Worm (Caenorhabditis elegans) whole organism, young adult: ENCODE measurements around the gene C33G3.4.

Experiments used
- B0336.3 ChIP-seq: fragments of 200-800 bp; sonication (Bioruptor generic); IDR thresholded peaks from 2 replicates; pipeline ENCODE4 v1.3.6; 2022; ENCODE audit warnings: missing genetic modification characterization, missing compliant biosample characterization
- F10E7.11 ChIP-seq: sonication (generic microtip); optimal IDR thresholded peaks from 2 replicates; lab custom pipeline; 2017; ENCODE audit warnings: mild to moderate bottlenecking, missing genetic modification characterization, moderate library complexity, missing compliant biosample characterization
- F33H1.4 ChIP-seq: fragments of 200-800 bp; sonication (Bioruptor generic); IDR thresholded peaks from 2 replicates; pipeline ENCODE4 v1.3.6; 2022; ENCODE audit warnings: missing genetic modification reagents, missing genetic modification characterization, missing compliant biosample characterization
- F49E8.2 ChIP-seq: sonication (generic microtip); optimal IDR thresholded peaks from 3 replicates; lab custom pipeline; 2017; ENCODE audit warnings: missing genetic modification characterization, mild to moderate bottlenecking, missing compliant biosample characterization, antibody characterized with exemption, moderate library complexity; ENCODE audit not compliant: insufficient read depth
- F52B5.7 ChIP-seq: sonication (generic microtip); optimal IDR thresholded peaks from 2 replicates; lab custom pipeline; 2016; ENCODE audit warnings: mild to moderate bottlenecking, missing genetic modification characterization, missing compliant biosample characterization
- F57C9.4 ChIP-seq: sonication (generic microtip); optimal IDR thresholded peaks from 2 replicates; lab custom pipeline; 2017; ENCODE audit warnings: mild to moderate bottlenecking, missing genetic modification characterization, missing compliant biosample characterization
- T07F8.4 ChIP-seq: sonication (generic microtip); optimal IDR thresholded peaks from 2 replicates; lab custom pipeline; 2016; ENCODE audit warnings: mild to moderate bottlenecking, missing genetic modification characterization, moderate library complexity, missing compliant biosample characterization
- Y56A3A.18 ChIP-seq: fragments of 200-800 bp; sonication (Bioruptor generic); IDR thresholded peaks from 2 replicates; pipeline ENCODE4 v1.3.6; 2022; ENCODE audit warnings: missing genetic modification reagents, missing genetic modification characterization, missing compliant biosample characterization
- Y67H2A.10 ChIP-seq: fragments of 200-800 bp; sonication (Bioruptor generic); conservative IDR thresholded peaks from 2 replicates; pipeline ENCODE4 v1.3.6; 2022; ENCODE audit warnings: missing genetic modification reagents, missing genetic modification characterization, missing compliant biosample characterization
- ama-1 ChIP-seq, 3 experiments: fragments of 150-350 bp in 1 of 3; sonication (generic microtip) in 2 of 3; optimal IDR thresholded peaks; 2 replicates each; lab custom pipeline; 2014 to 2018; ENCODE audit warnings: missing biosample characterization in 2 of 3, missing genetic modification characterization in 2 of 3, missing genetic modification reagents in 2 of 3
- aptf-2 ChIP-seq: fragments of 200-800 bp; sonication (Bioruptor generic); conservative IDR thresholded peaks from 2 replicates; pipeline ENCODE4 v1.3.6; 2022; ENCODE audit warnings: missing genetic modification reagents, missing genetic modification characterization, missing compliant biosample characterization
- attf-3 ChIP-seq: fragments of 200-800 bp; sonication (Bioruptor generic); conservative IDR thresholded peaks from 2 replicates; pipeline ENCODE4 v1.3.6; 2022; ENCODE audit warnings: missing genetic modification reagents, missing genetic modification characterization, missing compliant biosample characterization
- bed-1 ChIP-seq: fragments of 200-800 bp; sonication (Bioruptor generic); IDR thresholded peaks from 2 replicates; pipeline ENCODE4 v1.3.6; 2022; ENCODE audit warnings: missing genetic modification reagents, missing genetic modification characterization, missing compliant biosample characterization
- ceh-27 ChIP-seq: fragments of 200-800 bp; sonication (Bioruptor generic); optimal IDR thresholded peaks from 2 replicates; lab custom pipeline; 2018; ENCODE audit warnings: mild to moderate bottlenecking, missing genetic modification characterization, moderate library complexity, missing compliant biosample characterization
- ceh-40 ChIP-seq: fragments of 200-800 bp; sonication (Bioruptor generic); IDR thresholded peaks from 2 replicates; pipeline ENCODE4 v1.3.6; 2022; ENCODE audit warnings: missing genetic modification characterization, missing compliant biosample characterization
- ceh-79 ChIP-seq: sonication (generic microtip); optimal IDR thresholded peaks from 2 replicates; lab custom pipeline; 2017; ENCODE audit warnings: mild to moderate bottlenecking, missing genetic modification characterization, missing compliant biosample characterization
- die-1 ChIP-seq: sonication (generic microtip); optimal IDR thresholded peaks from 2 replicates; lab custom pipeline; 2016; ENCODE audit warnings: missing genotype, mild to moderate bottlenecking, missing genetic modification characterization, missing compliant biosample characterization
- dox-1 ChIP-seq: fragments of 200-800 bp; sonication (Bioruptor generic); IDR thresholded peaks from 2 replicates; pipeline ENCODE4 v1.3.6; 2022; ENCODE audit warnings: missing genetic modification reagents, missing genetic modification characterization, missing compliant biosample characterization
- dpff-1 ChIP-seq: sonication (generic microtip); optimal IDR thresholded peaks from 2 replicates; lab custom pipeline; 2017; ENCODE audit warnings: mild to moderate bottlenecking, missing genetic modification characterization, missing compliant biosample characterization
- egrh-3 ChIP-seq: fragments of 200-800 bp; sonication (Bioruptor generic); IDR thresholded peaks from 2 replicates; pipeline ENCODE4 v1.3.6; 2022; ENCODE audit warnings: missing genetic modification reagents, missing genetic modification characterization, missing compliant biosample characterization
- fkh-3 ChIP-seq: sonication (generic microtip); optimal IDR thresholded peaks from 2 replicates; lab custom pipeline; 2016; ENCODE audit warnings: mild to moderate bottlenecking, missing genetic modification characterization, missing compliant biosample characterization
- hlh-12 ChIP-seq: sonication (generic microtip); optimal IDR thresholded peaks from 2 replicates; lab custom pipeline; 2016; ENCODE audit warnings: missing genetic modification characterization, missing compliant biosample characterization
- hmg-20 ChIP-seq: fragments of 200-800 bp; sonication (Bioruptor generic); IDR thresholded peaks from 2 replicates; pipeline ENCODE4 v1.3.6; 2022; ENCODE audit warnings: missing genetic modification reagents, missing genetic modification characterization, missing compliant biosample characterization
- hsf-1 ChIP-seq: fragments of 200-800 bp; sonication (Bioruptor generic); IDR thresholded peaks from 2 replicates; pipeline ENCODE4 v1.3.6; 2022; ENCODE audit warnings: missing genetic modification reagents, missing genetic modification characterization, missing compliant biosample characterization
- lin-40 ChIP-seq: sonication (generic microtip); optimal IDR thresholded peaks from 2 replicates; lab custom pipeline; 2016; ENCODE audit warnings: missing genetic modification characterization, mild to moderate bottlenecking, missing compliant biosample characterization, missing genotype, missing genetic modification reagents
- lsl-1 ChIP-seq: fragments of 200-800 bp; sonication (Bioruptor generic); optimal IDR thresholded peaks from 2 replicates; lab custom pipeline; 2018; ENCODE audit warnings: mild to moderate bottlenecking, missing genetic modification characterization, moderate library complexity, missing compliant biosample characterization
- lsy-27 ChIP-seq: sonication (generic microtip); optimal IDR thresholded peaks from 2 replicates; lab custom pipeline; 2017; ENCODE audit warnings: missing genetic modification characterization, mild to moderate bottlenecking, missing compliant biosample characterization, antibody characterized with exemption, missing genotype, borderline replicate concordance; ENCODE audit not compliant: insufficient read depth
- madf-6 ChIP-seq: fragments of 200-800 bp; sonication (Bioruptor generic); IDR thresholded peaks from 2 replicates; pipeline ENCODE4 v1.3.6; 2022; ENCODE audit warnings: missing genetic modification reagents, missing genetic modification characterization, missing compliant biosample characterization
- nfya-2 ChIP-seq: fragments of 200-800 bp; sonication (Bioruptor generic); IDR thresholded peaks from 2 replicates; pipeline ENCODE4 v1.3.6; 2022; ENCODE audit warnings: missing genetic modification reagents, missing genetic modification characterization, missing compliant biosample characterization
- nhr-120 ChIP-seq: fragments of 200-800 bp; sonication (Bioruptor generic); IDR thresholded peaks from 2 replicates; pipeline ENCODE4 v1.3.6; 2022; ENCODE audit warnings: missing genetic modification characterization, missing compliant biosample characterization
- nhr-27 ChIP-seq: fragments of 200-800 bp; sonication (Bioruptor generic); optimal IDR thresholded peaks from 2 replicates; lab custom pipeline; 2018; ENCODE audit warnings: mild to moderate bottlenecking, missing genetic modification characterization, moderate library complexity, missing compliant biosample characterization
- rec-8 ChIP-seq, 2 experiments: sonication (generic microtip); optimal IDR thresholded peaks; 2 replicates each; lab custom pipeline; 2016; ENCODE audit warnings: mild to moderate bottlenecking in 2 of 2, missing genetic modification characterization in 2 of 2, missing genetic modification reagents in 2 of 2, missing genotype in 2 of 2, missing biosample characterization in 1 of 2, missing compliant biosample characterization in 1 of 2, moderate library complexity in 1 of 2
- snpc-1.1 ChIP-seq: sonication (generic microtip); optimal IDR thresholded peaks from 2 replicates; lab custom pipeline; 2017; ENCODE audit warnings: missing genetic modification characterization, mild to moderate bottlenecking, missing compliant biosample characterization, antibody characterized with exemption, moderate library complexity, missing genotype, missing genetic modification reagents; ENCODE audit not compliant: insufficient read depth
- snpc-3.4 ChIP-seq: sonication (generic microtip); optimal IDR thresholded peaks from 2 replicates; lab custom pipeline; 2017; ENCODE audit warnings: missing genetic modification characterization, mild to moderate bottlenecking, missing compliant biosample characterization, antibody characterized with exemption, moderate library complexity, missing genotype, missing genetic modification reagents
- somi-1 ChIP-seq: fragments of 200-800 bp; sonication (Bioruptor generic); optimal IDR thresholded peaks from 2 replicates; lab custom pipeline; 2018; ENCODE audit warnings: mild to moderate bottlenecking, missing genetic modification characterization, missing compliant biosample characterization
- sptf-2 ChIP-seq: fragments of 200-800 bp; sonication (Bioruptor generic); optimal IDR thresholded peaks from 2 replicates; lab custom pipeline; 2018; ENCODE audit warnings: mild to moderate bottlenecking, missing genetic modification characterization, missing compliant biosample characterization
- tlf-1 ChIP-seq: fragments of 200-800 bp; sonication (Bioruptor generic); optimal IDR thresholded peaks from 2 replicates; lab custom pipeline; 2018; ENCODE audit warnings: mild to moderate bottlenecking, missing genetic modification characterization, missing compliant biosample characterization
- unc-130 ChIP-seq: sonication (generic microtip); optimal IDR thresholded peaks from 2 replicates; lab custom pipeline; 2016; ENCODE audit warnings: missing genetic modification reagents, missing genetic modification characterization, missing compliant biosample characterization
- xnd-1 ChIP-seq: sonication (generic microtip); optimal IDR thresholded peaks from 2 replicates; lab custom pipeline; 2016; ENCODE audit warnings: missing genotype, missing genetic modification reagents, missing genetic modification characterization, missing compliant biosample characterization
- zfh-2 ChIP-seq: fragments of 200-800 bp; sonication (Bioruptor generic); conservative IDR thresholded peaks from 2 replicates; pipeline ENCODE4 v1.3.6; 2022; ENCODE audit warnings: missing genetic modification reagents, missing genetic modification characterization, missing compliant biosample characterization
- ztf-22 ChIP-seq: fragments of 200-800 bp; sonication (Bioruptor generic); optimal IDR thresholded peaks from 2 replicates; lab custom pipeline; 2018; ENCODE audit warnings: mild to moderate bottlenecking, missing genetic modification characterization, moderate library complexity, missing compliant biosample characterization
- ztf-25 ChIP-seq: fragments of 200-800 bp; sonication (Bioruptor generic); IDR thresholded peaks from 2 replicates; pipeline ENCODE4 v1.3.6; 2022; ENCODE audit warnings: missing genetic modification reagents, missing genetic modification characterization, missing compliant biosample characterization
- ztf-28 ChIP-seq: fragments of 200-800 bp; sonication (Bioruptor generic); IDR thresholded peaks from 2 replicates; pipeline ENCODE4 v1.3.6; 2022; ENCODE audit warnings: missing genetic modification reagents, missing genetic modification characterization, missing compliant biosample characterization
- ztf-3 ChIP-seq: fragments of 200-800 bp; sonication (Bioruptor generic); optimal IDR thresholded peaks from 2 replicates; lab custom pipeline; 2018; ENCODE audit warnings: mild to moderate bottlenecking, missing genetic modification characterization, missing compliant biosample characterization

C33G3.4 gene

DNA sequence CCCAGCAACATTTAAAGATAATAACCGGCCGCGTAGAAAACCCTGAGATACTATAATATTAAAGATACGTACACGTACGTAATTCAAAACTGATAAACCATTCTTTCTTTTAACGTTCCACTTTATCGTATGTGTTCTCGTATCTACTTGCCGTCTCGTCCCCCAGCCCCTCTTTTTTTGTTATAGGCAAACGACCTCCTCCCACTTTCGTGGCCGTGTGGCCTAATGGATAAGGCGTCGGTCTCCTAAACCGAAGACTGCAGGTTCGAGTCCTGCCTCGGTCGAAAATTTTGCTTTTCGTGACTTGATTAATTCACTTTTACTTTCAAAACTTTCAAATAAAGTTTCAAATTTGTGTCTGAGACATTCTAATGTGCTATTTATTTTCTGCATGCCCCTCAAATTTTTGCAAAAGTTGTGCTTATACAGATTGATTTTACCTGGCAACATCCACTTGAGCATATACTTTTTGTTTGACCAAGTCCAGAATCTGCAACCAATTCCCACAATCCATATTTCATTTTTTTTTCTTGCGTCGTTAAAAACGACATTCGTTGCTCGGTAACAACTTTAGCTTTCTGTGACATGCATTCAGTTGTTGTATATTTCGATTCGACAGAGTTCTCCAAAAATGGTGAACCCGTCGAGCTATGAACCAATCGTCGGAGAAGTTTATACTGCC is 44.7 kb downstream of the C33G3.4 start, which contains the start of gene F28H6.7 (continued):
- TF ChIP-seq hsf-1 (GFP tag; lab: Robert Waterston, UW) (no peak), T07F8.4 (peak; percentile 41), ztf-3 (GFP tag; lab: Kevin White, UChicago) (no peak), egrh-3 (GFP tag; lab: Robert Waterston, UW) (peak; percentile 27; the same call in 1 of the 2 replicates), ceh-40 (0 out of 2 replicates have a peak, but pooled peaks have one; percentile 73), dox-1 (no peak; the same call in 1 of the 2 replicates), tlf-1 (GFP tag; lab: Kevin White, UChicago) (no peak), attf-3 (GFP tag; lab: Robert Waterston, UW) (no peak), rec-8 (tag; optimal IDR thresholded peaks at IDR 0.05; lab: Kevin White, UChicago) (peak; percentile 27 to 54), bed-1 (GFP tag; lab: Robert Waterston, UW) (no peak), hlh-12 (tag; lab: Kevin White, UChicago) (peak; percentile 49), lin-40 (tag; lab: Kevin White, UChicago) (peak; percentile 44), F49E8.2 (tag; lab: Kevin White, UChicago) (no peak), fkh-3 (tag; lab: Kevin White, UChicago) (no peak), die-1 (peak; percentile 82), ama-1 (optimal IDR thresholded peaks at IDR 0.05; lab: Kevin White, UChicago) (no peak), ama-1 (GFP tag; optimal IDR thresholded peaks at IDR 0.05; lab: Kevin White, UChicago) (peak in 1 of 2 experiments; percentile 15), F10E7.11 (tag; lab: Kevin White, UChicago) (no peak), nhr-120 (no peak), dpff-1 (tag; lab: Kevin White, UChicago) (no peak), ceh-27 (GFP tag; lab: Kevin White, UChicago) (peak; percentile 29), ztf-28 (peak; percentile 61; the same call in 1 of the 2 replicates), xnd-1 (no peak), snpc-3.4 (tag; lab: Kevin White, UChicago) (no peak), sptf-2 (GFP tag; lab: Kevin White, UChicago) (no peak), ceh-79 (peak; percentile 27), madf-6 (GFP tag; lab: Robert Waterston, UW) (peak; percentile 46; the same call in 1 of the 2 replicates), unc-130 (GFP tag; lab: Kevin White, UChicago) (peak; percentile 32), lsl-1 (GFP tag; lab: Kevin White, UChicago) (no peak), ztf-25 (GFP tag; lab: Robert Waterston, UW) (0 out of 2 replicates have a peak, but pooled peaks have one; percentile 65), B0336.3 (GFP tag; lab: Robert Waterston, UW) (no peak), lsy-27 (tag; lab: Kevin White, UChicago) (peak; percentile 62), aptf-2 (GFP tag; lab: Robert Waterston, UW) (no peak; the same call in 1 of the 2 replicates), nfya-2 (GFP tag; lab: Robert Waterston, UW) (no peak), Y67H2A.10 (GFP tag; lab: Robert Waterston, UW) (no peak), ztf-22 (GFP tag; lab: Kevin White, UChicago) (no peak), snpc-1.1 (tag; lab: Kevin White, UChicago) (peak; percentile 39), F52B5.7 (tag; lab: Kevin White, UChicago) (no peak), F33H1.4 (GFP tag; lab: Robert Waterston, UW) (no peak), nhr-27 (tag; lab: Kevin White, UChicago) (peak; percentile 48), somi-1 (GFP tag; lab: Kevin White, UChicago) (peak; percentile 31), Y56A3A.18 (GFP tag; lab: Robert Waterston, UW) (peak; percentile 79; the same call in 1 of the 2 replicates), hmg-20 (GFP tag; lab: Robert Waterston, UW) (peak; percentile 76; the same call in 1 of the 2 replicates), zfh-2 (GFP tag; lab: Robert Waterston, UW) (no peak), F57C9.4 (tag; lab: Kevin White, UChicago) (no peak)
